Fruit fly (Drosophila melanogaster) whole organism, wandering third instar larva: Measurements from ENCODE around the gene CG12680.
A peak's percentile ranks its signal among the peaks of the same experiment; 100 is the strongest.

Source experiments
- Abd-B ChIP-seq: fragments of >200 bp; optimal IDR thresholded peaks from 2 replicates; lab custom pipeline; 2017; ENCODE audit warnings: missing biosample characterization, missing genetic modification characterization
- CG32264 ChIP-seq: fragments of 200-800 bp; sonication (Bioruptor generic); optimal IDR thresholded peaks from 2 replicates; lab custom pipeline; 2016; ENCODE audit warnings: missing biosample characterization, missing genetic modification characterization
- CG9705 ChIP-seq: fragments of 200-800 bp; sonication (Bioruptor generic); optimal IDR thresholded peaks from 2 replicates; lab custom pipeline; 2018; ENCODE audit warnings: missing biosample characterization, mild to moderate bottlenecking, missing genetic modification characterization
- CrebA ChIP-seq: fragments of 200-800 bp; sonication (Bioruptor generic); optimal IDR thresholded peaks from 2 replicates; lab custom pipeline; 2016; ENCODE audit warnings: missing biosample characterization, mild to moderate bottlenecking, missing genetic modification characterization, borderline replicate concordance
- Dfd ChIP-seq: fragments of >200 bp; optimal IDR thresholded peaks from 2 replicates; lab custom pipeline; 2017; ENCODE audit warnings: missing biosample characterization, missing genetic modification characterization
- Dif ChIP-seq: fragments of 200-275, 200-300 bp; sonication (Bioruptor generic); optimal IDR thresholded peaks from 2 replicates; lab custom pipeline; 2018; ENCODE audit warnings: missing biosample characterization, missing genetic modification characterization; ENCODE audit not compliant: partially characterized antibody
- GATAd ChIP-seq: sonication (Bioruptor generic); optimal IDR thresholded peaks from 2 replicates; lab custom pipeline; 2016; ENCODE audit warnings: missing biosample characterization, missing genetic modification characterization
- HLH106 ChIP-seq: fragments of 200-800 bp; optimal IDR thresholded peaks from 3 replicates; lab custom pipeline; 2019; ENCODE audit warnings: missing biosample characterization, mild to moderate bottlenecking, missing genetic modification characterization, moderate library complexity
- Hnf4 ChIP-seq: fragments of 200-800 bp; sonication (Bioruptor generic); optimal IDR thresholded peaks from 2 replicates; lab custom pipeline; 2016; ENCODE audit warnings: missing biosample characterization, mild to moderate bottlenecking, missing genetic modification characterization
- Hr78 ChIP-seq: fragments of >200 bp; optimal IDR thresholded peaks from 2 replicates; lab custom pipeline; 2017; ENCODE audit warnings: missing biosample characterization, missing genetic modification characterization
- Hr83 ChIP-seq: fragments of 200-300 bp; sonication (Bioruptor generic); optimal IDR thresholded peaks from 2 replicates; lab custom pipeline; 2016; ENCODE audit warnings: missing biosample characterization, mild to moderate bottlenecking, missing genetic modification characterization, moderate library complexity; ENCODE audit not compliant: poor library complexity, severe bottlenecking
- Jra ChIP-seq: sonication (Bioruptor generic); optimal IDR thresholded peaks from 2 replicates; lab custom pipeline; 2016; ENCODE audit warnings: missing biosample characterization, missing genetic modification characterization
- Mio ChIP-seq: sonication (Bioruptor generic); optimal IDR thresholded peaks from 2 replicates; lab custom pipeline; 2016; ENCODE audit warnings: missing biosample characterization, missing genetic modification characterization
- Myc ChIP-seq: fragments of >200 bp; optimal IDR thresholded peaks from 2 replicates; lab custom pipeline; 2017
- N ChIP-seq: fragments of >200 bp; optimal IDR thresholded peaks from 2 replicates; lab custom pipeline; 2018; ENCODE audit warnings: missing biosample characterization, missing external identifiers, missing genetic modification characterization
- OdsH ChIP-seq: fragments of 200-800 bp; sonication (Bioruptor generic); optimal IDR thresholded peaks from 2 replicates; lab custom pipeline; 2016; ENCODE audit warnings: missing biosample characterization, mild to moderate bottlenecking, missing genetic modification characterization
- Rel ChIP-seq, 2 experiments: fragments of 200-800 bp; sonication (Bioruptor generic) in 1 of 2; optimal IDR thresholded peaks; 2 replicates in 1 of 2; 3 replicates in 1 of 2; lab custom pipeline; 2016 to 2019; ENCODE audit warnings: mild to moderate bottlenecking in 2 of 2, missing biosample characterization in 2 of 2, missing genetic modification characterization in 2 of 2, moderate library complexity in 1 of 2
- Sp1 ChIP-seq: fragments of 200-800 bp; sonication (Bioruptor generic); optimal IDR thresholded peaks from 3 replicates; lab custom pipeline; 2019; ENCODE audit warnings: missing biosample characterization, mild to moderate bottlenecking, missing genetic modification characterization, moderate library complexity
- Vsx2 ChIP-seq: fragments of 200-300, 225-300 bp; sonication (Bioruptor generic); optimal IDR thresholded peaks from 2 replicates; lab custom pipeline; 2018; ENCODE audit warnings: missing biosample characterization, missing genetic modification characterization; ENCODE audit not compliant: partially characterized antibody
- br ChIP-seq: fragments of 200-800 bp; sonication (Bioruptor generic); optimal IDR thresholded peaks from 2 replicates; lab custom pipeline; 2016; ENCODE audit warnings: missing biosample characterization, missing genetic modification characterization
- brk ChIP-seq: fragments of 200-800 bp; sonication (Bioruptor generic); optimal IDR thresholded peaks from 2 replicates; lab custom pipeline; 2016; ENCODE audit warnings: missing biosample characterization, mild to moderate bottlenecking, missing genetic modification characterization
- dl ChIP-seq, 2 experiments: fragments of 175-275, 200-275 bp in 1 of 2; fragments of 200-275 bp in 1 of 2; sonication (Bioruptor generic); optimal IDR thresholded peaks; lab custom pipeline; 2018; ENCODE audit warnings: mild to moderate bottlenecking in 2 of 2, missing biosample characterization in 2 of 2, missing genetic modification characterization in 2 of 2, moderate library complexity in 2 of 2; ENCODE audit not compliant: partially characterized antibody in 2 of 2, insufficient read depth in 1 of 2
- dmrt93B ChIP-seq: fragments of 200-800 bp; sonication (Bioruptor generic); optimal IDR thresholded peaks from 2 replicates; lab custom pipeline; 2018; ENCODE audit warnings: missing biosample characterization, mild to moderate bottlenecking, missing genetic modification characterization
- dsf ChIP-seq: sonication (Bioruptor generic); optimal IDR thresholded peaks from 2 replicates; lab custom pipeline; 2016; ENCODE audit warnings: missing biosample characterization, missing genetic modification characterization, borderline replicate concordance
- ey ChIP-seq: fragments of 200-800 bp; sonication (Bioruptor generic); optimal IDR thresholded peaks from 2 replicates; lab custom pipeline; 2016; ENCODE audit warnings: missing biosample characterization, missing genetic modification characterization
- foxo ChIP-seq, 2 experiments: fragments of 200-800 bp; sonication (Bioruptor generic); optimal IDR thresholded peaks; 2 replicates in 1 of 2; 3 replicates in 1 of 2; lab custom pipeline; 2016 to 2017; ENCODE audit warnings: missing biosample characterization in 2 of 2, missing genetic modification characterization in 2 of 2
- fru ChIP-seq: fragments of 200-800 bp; sonication (Bioruptor generic); optimal IDR thresholded peaks from 3 replicates; lab custom pipeline; 2016; ENCODE audit warnings: missing biosample characterization, mild to moderate bottlenecking, missing genetic modification characterization
- h ChIP-seq: fragments of 200-800 bp; sonication (Bioruptor generic); optimal IDR thresholded peaks from 3 replicates; lab custom pipeline; 2016; ENCODE audit warnings: missing biosample characterization, mild to moderate bottlenecking, missing genetic modification characterization
- jim ChIP-seq: fragments of 175-275, 200-325 bp; sonication (Bioruptor generic); optimal IDR thresholded peaks from 2 replicates; lab custom pipeline; 2016; ENCODE audit warnings: missing biosample characterization, mild to moderate bottlenecking, missing genetic modification characterization
- lola ChIP-seq: fragments of >200 bp; optimal IDR thresholded peaks from 2 replicates; lab custom pipeline; 2017; ENCODE audit warnings: missing biosample characterization, missing genetic modification characterization
- pan ChIP-seq: fragments of >200 bp; optimal IDR thresholded peaks from 2 replicates; lab custom pipeline; 2017
- psq ChIP-seq: fragments of 200-800 bp; sonication (Bioruptor generic); optimal IDR thresholded peaks from 3 replicates; lab custom pipeline; 2017; ENCODE audit warnings: missing biosample characterization, mild to moderate bottlenecking, missing genetic modification characterization, moderate library complexity
- rgr ChIP-seq: fragments of 200-800 bp; sonication (Bioruptor generic); optimal IDR thresholded peaks from 3 replicates; lab custom pipeline; 2016; ENCODE audit warnings: missing biosample characterization, mild to moderate bottlenecking, missing genetic modification characterization
- sage ChIP-seq: fragments of 200-800 bp; sonication (Bioruptor generic); optimal IDR thresholded peaks from 2 replicates; lab custom pipeline; 2016; ENCODE audit warnings: missing biosample characterization, mild to moderate bottlenecking, missing genetic modification characterization
- sv ChIP-seq: fragments of 200-800 bp; sonication (Bioruptor generic); optimal IDR thresholded peaks from 3 replicates; lab custom pipeline; 2016; ENCODE audit warnings: missing biosample characterization, missing genetic modification characterization
- tai ChIP-seq: sonication (Bioruptor generic); optimal IDR thresholded peaks from 2 replicates; lab custom pipeline; 2016; ENCODE audit warnings: missing biosample characterization, missing genetic modification characterization
- usp ChIP-seq: fragments of >200 bp; optimal IDR thresholded peaks from 2 replicates; lab custom pipeline; 2017; ENCODE audit warnings: missing biosample characterization, missing genetic modification characterization
- woc ChIP-seq: sonication (Bioruptor generic); optimal IDR thresholded peaks from 2 replicates; lab custom pipeline; 2016; ENCODE audit warnings: missing biosample characterization, mild to moderate bottlenecking, missing genetic modification characterization

Gene CG12680

dm6 chrX:5026680-5027079 is 29.4 kb downstream of the CG12680 start:
- TF ChIP-seq ey (GFP tag; lab: Kevin White, UChicago) (peak; percentile 41), rgr (GFP tag; lab: Kevin White, UChicago) (peak; percentile 60), usp (GFP tag; lab: Kevin White, UChicago) (no peak), OdsH (GFP tag; lab: Kevin White, UChicago) (peak; percentile 60), Vsx2 (GFP tag; lab: Kevin White, UChicago) (no peak), Myc (lab: Kevin White, UChicago) (no peak), Jra (GFP tag; lab: Kevin White, UChicago) (peak; percentile 4), GATAd (GFP tag; lab: Kevin White, UChicago) (no peak), Dfd (GFP tag; lab: Kevin White, UChicago) (no peak), foxo (GFP tag; optimal IDR thresholded peaks at IDR 0.05; lab: Kevin White, UChicago) (peak in 1 of 2 experiments; percentile 49), tai (no peak), Rel (GFP tag; optimal IDR thresholded peaks at IDR 0.05; lab: Kevin White, UChicago) (no peak), Rel (tag; optimal IDR thresholded peaks at IDR 0.05; lab: Kevin White, UChicago) (no peak), CG32264 (GFP tag; lab: Kevin White, UChicago) (no peak), h (GFP tag; lab: Kevin White, UChicago) (peak; percentile 64), Hnf4 (GFP tag; lab: Kevin White, UChicago) (peak; percentile 31), woc (GFP tag; lab: Kevin White, UChicago) (peak; percentile 46), N (no peak), Abd-B (GFP tag; lab: Kevin White, UChicago) (no peak), lola (no peak), brk (peak; percentile 22), HLH106 (peak; percentile 68), Sp1 (GFP tag; lab: Kevin White, UChicago) (peak; percentile 63), CG9705 (GFP tag; lab: Kevin White, UChicago) (no peak), psq (GFP tag; lab: Kevin White, UChicago) (no peak), sv (no peak), dmrt93B (GFP tag; lab: Kevin White, UChicago) (no peak), Mio (GFP tag; lab: Kevin White, UChicago) (no peak), Hr78 (GFP tag; lab: Kevin White, UChicago) (no peak), br (GFP tag; lab: Kevin White, UChicago) (peak; percentile 26), pan (lab: Kevin White, UChicago) (no peak), Hr83 (GFP tag; lab: Kevin White, UChicago) (no peak), sage (GFP tag; lab: Kevin White, UChicago) (peak; percentile 5), fru (GFP tag; lab: Kevin White, UChicago) (peak; percentile 56), jim (GFP tag; lab: Kevin White, UChicago) (no peak), Dif (no peak), dsf (GFP tag; lab: Kevin White, UChicago) (no peak), dl (GFP tag; optimal IDR thresholded peaks at IDR 0.05; lab: Kevin White, UChicago; ENCODE audit: insufficient read depth in 1 of 2, partially characterized antibody in 2 of 2) (no peak), CrebA (GFP tag; lab: Kevin White, UChicago) (no peak)

- peak; percentile 3 for TF ChIP-seq Sp1 (GFP tag; lab: Kevin White, UChicago)
- TF ChIP-seq HLH106: peak; percentile 51
- no peak for TF ChIP-seq dl (GFP tag; optimal IDR thresholded peaks at IDR 0.05; lab: Kevin White, UChicago; ENCODE audit: insufficient read depth in 1 of 2, partially characterized antibody in 2 of 2)
- TF ChIP-seq foxo (GFP tag; optimal IDR thresholded peaks at IDR 0.05; lab: Kevin White, UChicago): peak in 1 of 2 experiments; percentile 20
- TF ChIP-seq, all 38 proteins: peak for 3
Measured at dm6 chrX:5027322-5027721, 30.1 kb downstream of the CG12680 start.
